Worm (Caenorhabditis elegans): ENCODE measurements around the gene cat-2.

Gene cat-2

DNA sequence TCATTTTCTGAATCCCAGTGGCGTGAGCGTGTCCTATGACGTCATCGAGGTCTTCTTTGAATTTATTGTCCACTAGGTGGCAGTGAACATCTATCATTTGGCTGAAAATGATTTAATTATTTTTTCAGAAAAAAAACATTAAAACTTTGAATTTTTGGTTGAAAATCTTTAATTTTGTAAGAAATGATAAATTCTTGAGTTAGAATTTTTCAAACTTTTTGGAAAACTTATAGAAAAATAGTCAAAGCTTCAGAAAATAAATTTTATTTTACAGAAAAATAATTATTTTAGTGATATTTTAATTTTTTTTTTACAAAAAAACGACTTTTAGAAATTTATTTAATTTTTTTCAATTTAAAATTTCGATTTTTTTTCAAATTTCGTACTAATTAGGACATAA is 21.0 kb downstream of the cat-2 start, which contains the start of gene B0432.8:
TSS of gene B0432.8 (minus strand) at position 101 of the 400 bp plus-strand sequence.
- TF ChIP-seq F10E7.11 (tag; optimal IDR thresholded peaks at IDR 0.05) (no peak), mcd-1 (GFP tag; IDR thresholded peaks at IDR 0.05) (no peak), madf-3 (GFP tag; IDR thresholded peaks at IDR 0.05) (no peak), cebp-1 (GFP tag; IDR thresholded peaks at IDR 0.05) (no peak), cebp-1 (tag; optimal IDR thresholded peaks at IDR 0.05) (no peak), lag-1 (GFP tag; IDR thresholded peaks at IDR 0.05) (no peak), K12H6.12 (tag; optimal IDR thresholded peaks at IDR 0.05) (no peak), sea-2 (GFP tag; IDR thresholded peaks at IDR 0.05) (no peak), nhr-90 (tag; optimal IDR thresholded peaks at IDR 0.05) (no peak)

DNA sequence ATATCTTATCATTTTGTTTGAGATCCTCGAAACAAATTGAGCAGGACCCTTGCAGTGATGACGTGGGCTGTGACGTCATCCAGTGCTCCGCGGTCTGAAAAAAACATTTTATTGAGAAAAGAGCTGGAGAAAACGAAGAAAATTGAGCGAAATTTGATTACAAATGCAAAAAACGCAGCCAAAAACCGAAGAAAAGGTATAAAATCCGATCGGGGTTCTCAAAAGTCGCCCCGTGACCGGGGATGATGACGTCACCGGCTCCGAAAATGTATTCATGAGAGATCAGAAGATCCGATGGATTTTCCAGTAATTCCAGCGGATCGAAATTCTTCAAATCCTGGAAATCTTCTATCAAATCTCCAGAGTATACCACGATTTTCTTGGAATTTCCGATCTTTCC is 24.9 kb downstream of the cat-2 start, which contains the start of gene trul-1:
TSS of gene trul-1 (minus strand) at position 101 of the 400 bp plus-strand sequence.
- TF ChIP-seq ztf-6 (GFP tag; IDR thresholded peaks at IDR 0.05) (no peak), snpc-3.4 (tag; optimal IDR thresholded peaks at IDR 0.05) (no peak), hlh-26 (GFP tag; conservative IDR thresholded peaks at IDR 0.05) (no peak), F33H1.4 (GFP tag; IDR thresholded peaks at IDR 0.05) (no peak), nhr-179 (tag; optimal IDR thresholded peaks at IDR 0.05) (no peak), akir-1 (GFP tag; optimal IDR thresholded peaks at IDR 0.05) (no peak)

DNA sequence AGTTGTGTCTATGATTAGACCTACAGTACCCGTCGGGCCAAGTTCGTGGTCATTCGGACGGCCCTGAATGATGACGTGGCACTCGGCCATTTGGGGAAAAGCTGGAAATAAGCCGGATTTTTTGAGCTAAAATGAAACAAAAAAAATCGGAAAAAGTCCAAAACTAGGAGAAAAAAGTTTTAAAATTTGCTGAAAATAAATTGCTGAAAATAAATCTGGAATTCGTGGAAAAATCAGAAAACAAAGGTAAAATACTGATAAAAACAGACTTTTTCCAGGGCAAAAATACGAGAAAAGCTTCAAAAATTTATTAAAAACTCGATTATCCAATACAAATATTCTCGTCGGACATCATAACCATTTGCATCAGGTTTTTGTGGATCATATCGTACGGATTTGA is 26.0 kb downstream of the cat-2 start, which contains the start of gene B0432.9:
TSS of gene B0432.9 (minus strand) at position 101 of the 400 bp plus-strand sequence.
- 0 out of 2 replicates have a peak, but pooled peaks have one; percentile 1 for TF ChIP-seq attf-3 (GFP tag; conservative IDR thresholded peaks at IDR 0.05)
- no peak for TF ChIP-seq B0019.2 (GFP tag; conservative IDR thresholded peaks at IDR 0.05)
- no peak for TF ChIP-seq hmg-1.2 (GFP tag; IDR thresholded peaks at IDR 0.05)
- no peak for TF ChIP-seq lsl-1 (GFP tag; optimal IDR thresholded peaks at IDR 0.05)
- no peak for TF ChIP-seq ztf-3 (GFP tag; optimal IDR thresholded peaks at IDR 0.05)
- TF ChIP-seq bed-1 (GFP tag; IDR thresholded peaks at IDR 0.05), result no peak

DNA sequence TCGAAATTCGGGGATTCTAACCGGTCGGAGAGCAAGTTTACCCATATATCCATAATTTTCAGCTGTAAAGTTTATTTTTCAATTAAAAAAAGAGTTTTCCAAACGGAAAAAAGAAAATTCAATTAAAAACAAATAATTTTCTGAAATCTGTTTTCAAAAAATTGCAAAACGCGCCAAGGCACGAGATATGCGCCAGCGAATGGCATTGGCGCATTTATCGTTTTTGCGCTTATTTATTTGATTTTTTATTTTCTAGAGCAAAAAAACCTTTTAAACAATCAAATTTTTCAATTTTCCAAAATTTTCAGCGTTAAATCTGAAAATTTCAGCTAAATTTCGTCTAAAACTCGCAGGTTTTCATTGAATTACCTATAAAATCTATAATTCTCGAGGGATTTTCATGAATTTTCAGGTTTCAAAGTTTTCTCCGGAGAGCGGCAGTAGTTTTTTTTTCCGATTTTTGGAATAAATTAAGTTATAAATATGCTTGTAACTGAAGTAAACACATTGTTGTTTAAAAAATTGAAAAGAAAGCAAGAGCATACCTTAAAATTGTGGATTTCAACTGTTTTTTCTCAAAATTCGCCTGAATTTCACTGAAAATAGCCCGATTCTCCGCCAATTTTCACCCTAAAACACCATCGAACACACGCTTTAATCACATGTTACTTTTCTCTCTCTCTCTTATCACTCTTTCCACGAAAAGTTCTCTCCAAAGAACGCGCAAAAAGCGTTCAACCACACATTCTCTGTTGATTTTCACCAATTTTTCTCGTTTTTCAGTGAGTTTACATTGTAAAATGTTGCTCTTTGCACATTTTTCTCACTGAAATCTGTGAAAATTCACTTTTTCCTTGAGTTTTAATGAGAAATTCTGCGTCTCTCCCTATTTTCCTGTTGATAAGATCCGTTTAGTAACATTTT is 28.3 kb downstream of the cat-2 start, which contains the start of gene B0432.10:
TSS of gene B0432.10 (minus strand) at position 649 of the 924 bp plus-strand sequence.
- TF ChIP-seq attf-6 (GFP tag; IDR thresholded peaks at IDR 0.05) (no peak), K11D2.4 (GFP tag; IDR thresholded peaks at IDR 0.05) (peak; percentile 70; the same call in 1 of the 2 replicates), aptf-2 (GFP tag; conservative IDR thresholded peaks at IDR 0.05) (no peak), Y53G8AR.9 (GFP tag; conservative IDR thresholded peaks at IDR 0.05) (peak; percentile 78; the same call in 1 of the 2 replicates), C06A6.2 (GFP tag; conservative IDR thresholded peaks at IDR 0.05) (0 out of 2 replicates have a peak, but pooled peaks have one; percentile 32), tbx-9 (tag; optimal IDR thresholded peaks at IDR 0.05; ENCODE audit: borderline replicate concordance) (no peak), let-526 (GFP tag; IDR thresholded peaks at IDR 0.05) (no peak), lir-1 (GFP tag; conservative IDR thresholded peaks at IDR 0.05) (0 out of 2 replicates have a peak, but pooled peaks have one; percentile 9), xnd-1 (tag; optimal IDR thresholded peaks at IDR 0.05) (no peak), lag-1 (GFP tag; IDR thresholded peaks at IDR 0.05) (no peak), F57C9.4 (tag; optimal IDR thresholded peaks at IDR 0.05) (no peak), sptf-2 (GFP tag; optimal IDR thresholded peaks at IDR 0.05) (no peak), gei-17 (GFP tag; optimal IDR thresholded peaks at IDR 0.05) (no peak), ztf-6 (GFP tag; IDR thresholded peaks at IDR 0.05) (no peak), lin-40 (tag; optimal IDR thresholded peaks at IDR 0.05) (peak; percentile 83), atf-7 (tag; optimal IDR thresholded peaks at IDR 0.05) (no peak), ceh-40 (GFP tag; IDR thresholded peaks at IDR 0.05) (no peak), bed-1 (GFP tag; IDR thresholded peaks at IDR 0.05) (no peak), egl-44 (GFP tag; IDR thresholded peaks at IDR 0.05) (no peak), lsl-1 (GFP tag; optimal IDR thresholded peaks at IDR 0.05) (peak; percentile 28), T07F8.4 (tag; optimal IDR thresholded peaks at IDR 0.05) (no peak), snpc-1.3 (tag; optimal IDR thresholded peaks at IDR 0.05; ENCODE audit: insufficient read depth) (peak; percentile 64), hmg-1.2 (GFP tag; IDR thresholded peaks at IDR 0.05) (peak; percentile 31; the same call in 1 of the 2 replicates), somi-1 (GFP tag; optimal IDR thresholded peaks at IDR 0.05) (no peak), zim-3 (tag; optimal IDR thresholded peaks at IDR 0.05) (no peak)
